Fruit fly (Drosophila melanogaster) whole organism, embryonic: ENCODE results near the gene CG32192.
A peak's percentile ranks its signal among the peaks of the same experiment; 100 is the strongest.

Experiments
- Atf-2 ChIP-seq: fragments of 200-800 bp; sonication (Bioruptor generic); optimal IDR thresholded peaks from 2 replicates; lab custom pipeline; 2016; ENCODE audit warnings: missing biosample characterization, missing genetic modification characterization
- Bgb ChIP-seq: fragments of 200-800 bp; sonication (Bioruptor generic); IDR thresholded peaks from 2 replicates; pipeline ENCODE4 v1.3.6; 2022; ENCODE audit warnings: missing biosample characterization, missing genetic modification characterization; ENCODE audit not compliant: partially characterized antibody
- CG11695 ChIP-seq: fragments of 200-800 bp; sonication (Bioruptor generic); IDR thresholded peaks from 3 replicates; pipeline ENCODE4 v1.3.6; 2022; ENCODE audit warnings: missing biosample characterization, missing genetic modification characterization
- CG15011 ChIP-seq: fragments of 200-800 bp; sonication (Bioruptor generic); optimal IDR thresholded peaks from 3 replicates; lab custom pipeline; 2018; ENCODE audit warnings: missing biosample characterization, mild to moderate bottlenecking, missing genetic modification characterization
- CG17186 ChIP-seq: fragments of 200-800 bp; sonication (Bioruptor generic); optimal IDR thresholded peaks from 3 replicates; lab custom pipeline; 2017; ENCODE audit warnings: missing biosample characterization, missing genetic modification reagents, missing genetic modification characterization
- CG17328 ChIP-seq: fragments of 200-800 bp; sonication (Bioruptor generic); IDR thresholded peaks from 2 replicates; pipeline ENCODE4 v1.3.6; 2022; ENCODE audit warnings: missing biosample characterization, missing genetic modification characterization
- CG1792 ChIP-seq: fragments of 200-800 bp; sonication (Bioruptor generic); optimal IDR thresholded peaks from 2 replicates; lab custom pipeline; 2016; ENCODE audit warnings: missing biosample characterization, missing genetic modification characterization
- CG2129 ChIP-seq: fragments of 200-800 bp; sonication (Bioruptor generic); IDR thresholded peaks from 2 replicates; pipeline ENCODE4 v1.3.6; 2022; ENCODE audit warnings: missing biosample characterization, missing genetic modification characterization; ENCODE audit not compliant: partially characterized antibody
- CG3065 ChIP-seq: fragments of 200-800 bp; sonication (Bioruptor generic); optimal IDR thresholded peaks from 2 replicates; lab custom pipeline; 2016; ENCODE audit warnings: missing biosample characterization, missing genetic modification characterization
- CG32532 ChIP-seq: fragments of 200-800 bp; sonication (Bioruptor generic); IDR thresholded peaks from 2 replicates; pipeline ENCODE4 v1.3.6; 2022; ENCODE audit warnings: missing biosample characterization, missing genetic modification characterization
- CG4617 ChIP-seq: fragments of 200-800 bp; sonication (Bioruptor generic); optimal IDR thresholded peaks from 3 replicates; lab custom pipeline; 2016; ENCODE audit warnings: missing biosample characterization, missing genetic modification characterization, borderline replicate concordance
- CG4707 ChIP-seq: fragments of 200-800 bp; sonication (Bioruptor generic); optimal IDR thresholded peaks from 2 replicates; lab custom pipeline; 2018; ENCODE audit warnings: missing biosample characterization, mild to moderate bottlenecking, missing genetic modification characterization, moderate library complexity
- CG7928 ChIP-seq: fragments of 200-800 bp; sonication (Bioruptor generic); optimal IDR thresholded peaks from 2 replicates; lab custom pipeline; 2017; ENCODE audit warnings: missing biosample characterization, mild to moderate bottlenecking, missing genetic modification characterization
- CG8924 ChIP-seq: fragments of 200-800 bp; optimal IDR thresholded peaks from 3 replicates; lab custom pipeline; 2019; ENCODE audit warnings: missing biosample characterization, mild to moderate bottlenecking, missing genetic modification characterization, moderate library complexity
- CrebB ChIP-seq: fragments of 200-800 bp; sonication (Bioruptor generic); optimal IDR thresholded peaks from 3 replicates; lab custom pipeline; 2018; ENCODE audit warnings: missing biosample characterization, mild to moderate bottlenecking, missing genetic modification characterization
- D19A ChIP-seq: fragments of 200-800 bp; optimal IDR thresholded peaks from 3 replicates; lab custom pipeline; 2019; ENCODE audit warnings: missing biosample characterization, mild to moderate bottlenecking, missing genetic modification characterization, moderate library complexity
- Dad ChIP-seq: fragments of 200-800 bp; sonication (Bioruptor generic); optimal IDR thresholded peaks from 3 replicates; lab custom pipeline; 2016; ENCODE audit warnings: missing biosample characterization, missing genetic modification characterization
- Dip3 ChIP-seq: fragments of 200-800 bp; sonication (Bioruptor generic); optimal IDR thresholded peaks from 3 replicates; lab custom pipeline; 2016; ENCODE audit warnings: missing biosample characterization, missing genetic modification characterization
- Gug ChIP-seq: fragments of 200-800 bp; sonication (Bioruptor generic); IDR thresholded peaks from 4 replicates; pipeline ENCODE4 v1.3.6; 2022; ENCODE audit warnings: missing biosample characterization, missing genetic modification characterization
- H2.0 ChIP-seq: fragments of 200-800 bp; sonication (Bioruptor generic); IDR thresholded peaks from 2 replicates; pipeline ENCODE4 v1.3.6; 2022; ENCODE audit warnings: missing biosample characterization, missing genetic modification characterization
- MBD-R2 ChIP-seq: fragments of 200-800 bp; sonication (Bioruptor generic); IDR thresholded peaks from 2 replicates; pipeline ENCODE4 v1.3.6; 2022; ENCODE audit warnings: missing biosample characterization, missing genetic modification characterization
- NC2α ChIP-seq: fragments of 200-800 bp; sonication (Bioruptor generic); optimal IDR thresholded peaks from 2 replicates; lab custom pipeline; 2016; ENCODE audit warnings: missing biosample characterization, missing genetic modification characterization
- Oli ChIP-seq: fragments of 200-800 bp; sonication (Bioruptor generic); optimal IDR thresholded peaks from 2 replicates; lab custom pipeline; 2018; ENCODE audit warnings: missing biosample characterization, mild to moderate bottlenecking, missing genetic modification characterization, moderate library complexity
- Pdp1 ChIP-seq, 2 experiments: fragments of 200-800 bp; sonication (Bioruptor generic); optimal IDR thresholded peaks; 3 replicates each; lab custom pipeline; 2016; ENCODE audit warnings: missing biosample characterization in 2 of 2, missing genetic modification characterization in 2 of 2, mild to moderate bottlenecking in 1 of 2, moderate library complexity in 1 of 2
- Spps ChIP-seq: fragments of 200-800 bp; sonication (Bioruptor generic); optimal IDR thresholded peaks from 2 replicates; lab custom pipeline; 2018; ENCODE audit warnings: missing biosample characterization, mild to moderate bottlenecking, missing genetic modification characterization
- Tbp ChIP-seq: fragments of >200 bp; optimal IDR thresholded peaks from 2 replicates; lab custom pipeline; 2018; ENCODE audit warnings: missing biosample characterization, missing genetic modification characterization
- al ChIP-seq: fragments of 200-800 bp; sonication (Bioruptor generic); IDR thresholded peaks from 2 replicates; pipeline ENCODE4 v1.3.6; 2022; ENCODE audit warnings: missing biosample characterization, missing genetic modification characterization
- ash1 ChIP-seq: fragments of 200-800 bp; sonication (Bioruptor generic); optimal IDR thresholded peaks from 2 replicates; lab custom pipeline; 2018; ENCODE audit warnings: missing biosample characterization, mild to moderate bottlenecking, missing genetic modification characterization
- bcd ChIP-seq: fragments of 200-800 bp; sonication (Bioruptor generic); optimal IDR thresholded peaks from 2 replicates; lab custom pipeline; 2017; ENCODE audit warnings: missing biosample characterization, mild to moderate bottlenecking, missing genetic modification characterization
- cas ChIP-seq: fragments of 200-800 bp; sonication (Bioruptor generic); IDR thresholded peaks from 2 replicates; pipeline ENCODE4 v1.3.6; 2022; ENCODE audit warnings: missing biosample characterization, missing genetic modification characterization
- crp ChIP-seq, 2 experiments: fragments of 200-800 bp; sonication (Bioruptor generic); optimal IDR thresholded peaks; 2 replicates in 1 of 2; 3 replicates in 1 of 2; lab custom pipeline; 2017; ENCODE audit warnings: missing biosample characterization in 2 of 2, missing genetic modification characterization in 2 of 2, mild to moderate bottlenecking in 1 of 2, moderate library complexity in 1 of 2
- dan ChIP-seq: fragments of 200-800 bp; sonication (Bioruptor generic); IDR thresholded peaks from 2 replicates; pipeline ENCODE4 v1.3.6; 2022; ENCODE audit warnings: missing biosample characterization, missing genetic modification characterization
- dmrt99B ChIP-seq: fragments of 200-800 bp; sonication (Bioruptor generic); optimal IDR thresholded peaks from 2 replicates; lab custom pipeline; 2018; ENCODE audit warnings: missing biosample characterization, mild to moderate bottlenecking, missing genetic modification characterization, moderate library complexity
- ewg ChIP-seq: fragments of 200-800 bp; sonication (Bioruptor generic); optimal IDR thresholded peaks from 3 replicates; lab custom pipeline; 2017; ENCODE audit warnings: mild to moderate bottlenecking, missing biosample characterization, missing genetic modification reagents, missing genetic modification characterization
- fd3F ChIP-seq: fragments of 200-800 bp; sonication (Bioruptor generic); optimal IDR thresholded peaks from 2 replicates; lab custom pipeline; 2018; ENCODE audit warnings: missing biosample characterization, mild to moderate bottlenecking, missing genetic modification characterization, moderate library complexity
- hb ChIP-seq: fragments of 200-800 bp; sonication (Bioruptor generic); IDR thresholded peaks from 3 replicates; pipeline ENCODE4 v1.3.6; 2022; ENCODE audit warnings: missing biosample characterization, missing genetic modification characterization; ENCODE audit not compliant: partially characterized antibody
- jumu ChIP-seq: fragments of 200-800 bp; sonication (Bioruptor generic); optimal IDR thresholded peaks from 3 replicates; lab custom pipeline; 2016; ENCODE audit warnings: missing biosample characterization, missing genetic modification characterization
- kay ChIP-seq: fragments of 200-800 bp; sonication (Bioruptor generic); optimal IDR thresholded peaks from 2 replicates; lab custom pipeline; 2016; ENCODE audit warnings: missing biosample characterization, missing genetic modification characterization
- org-1 ChIP-seq: fragments of 200-800 bp; sonication (Bioruptor generic); optimal IDR thresholded peaks from 2 replicates; lab custom pipeline; 2017; ENCODE audit warnings: missing biosample characterization, missing genetic modification characterization
- p53 ChIP-seq: fragments of 200-800 bp; sonication (Bioruptor generic); optimal IDR thresholded peaks from 2 replicates; lab custom pipeline; 2016; ENCODE audit warnings: missing biosample characterization, missing genetic modification characterization
- pho ChIP-seq: fragments of 200-800 bp; sonication (Bioruptor generic); optimal IDR thresholded peaks from 2 replicates; lab custom pipeline; 2016; ENCODE audit warnings: missing biosample characterization, missing genetic modification characterization
- pros ChIP-seq: fragments of 200-800 bp; sonication (Bioruptor generic); optimal IDR thresholded peaks from 3 replicates; lab custom pipeline; 2019; ENCODE audit warnings: missing biosample characterization, mild to moderate bottlenecking, missing genetic modification characterization, moderate library complexity
- ro ChIP-seq: fragments of 200-800 bp; sonication (Bioruptor generic); IDR thresholded peaks from 2 replicates; pipeline ENCODE4 v1.3.6; 2022; ENCODE audit warnings: missing biosample characterization, missing genetic modification characterization
- sc ChIP-seq, 3 experiments: fragments of >200 bp in 2 of 3; fragments of 200-800 bp in 1 of 3; sonication (Bioruptor generic) in 1 of 3; optimal IDR thresholded peaks; 2 replicates in 2 of 3; 3 replicates in 1 of 3; lab custom pipeline; 2017; ENCODE audit warnings: mild to moderate bottlenecking in 1 of 3, missing biosample characterization in 1 of 3, missing genetic modification characterization in 1 of 3, missing genetic modification reagents in 1 of 3
- schlank ChIP-seq: fragments of 200-800 bp; sonication (Bioruptor generic); optimal IDR thresholded peaks from 2 replicates; lab custom pipeline; 2018; ENCODE audit warnings: missing biosample characterization, mild to moderate bottlenecking, missing genetic modification characterization
- sens ChIP-seq: fragments of 200-800 bp; sonication (Bioruptor generic); peaks from one replicate; lab custom pipeline; 2016; ENCODE audit warnings: missing biosample characterization, missing genetic modification characterization
- sisA ChIP-seq: fragments of 200-800 bp; sonication (Bioruptor generic); IDR thresholded peaks from 2 replicates; pipeline ENCODE4 v1.3.6; 2022; ENCODE audit warnings: missing biosample characterization, missing genetic modification characterization
- tgo ChIP-seq: fragments of 200-800 bp; sonication (Bioruptor generic); IDR thresholded peaks from 3 replicates; pipeline ENCODE4 v1.3.6; 2022; ENCODE audit warnings: missing biosample characterization, missing genetic modification characterization
- zf30C ChIP-seq: fragments of 200-800 bp; sonication (Bioruptor generic); optimal IDR thresholded peaks from 3 replicates; lab custom pipeline; 2018; ENCODE audit warnings: missing biosample characterization, mild to moderate bottlenecking, missing genetic modification characterization

CG32192 gene

DNA sequence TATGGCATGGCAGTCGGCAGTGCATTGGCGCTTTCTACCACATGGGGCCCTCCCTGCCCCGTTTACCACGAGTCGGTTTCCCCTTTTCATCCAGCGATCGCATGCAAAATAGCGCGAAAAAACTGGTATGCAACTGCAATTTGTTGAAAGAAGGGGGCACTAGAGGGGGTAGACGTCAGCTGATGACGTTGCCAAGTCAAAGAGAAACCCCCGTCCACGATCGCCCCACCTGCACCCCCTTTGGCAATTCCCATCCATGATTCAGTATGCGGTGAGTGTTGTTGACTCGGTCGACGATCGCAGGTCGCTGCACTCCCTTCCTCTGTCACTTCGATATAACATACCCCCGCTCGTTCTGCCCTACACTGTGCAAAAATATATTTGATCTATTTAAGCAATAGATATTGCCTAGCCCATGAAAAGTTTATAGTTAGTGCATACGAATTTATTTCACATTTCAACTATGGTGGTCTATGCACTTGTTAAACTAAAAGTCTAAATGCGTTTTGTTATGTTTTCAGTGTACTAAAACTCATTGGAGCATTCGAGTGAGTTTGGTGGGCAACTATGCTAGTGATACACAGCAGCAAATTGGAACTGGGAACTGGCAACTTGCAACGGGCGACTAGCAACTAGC is 31.3 kb upstream of the CG32192 start:
- TF ChIP-seq NC2α (GFP tag; lab: Kevin White, UChicago) (peak; percentile 75), schlank (tag; lab: Kevin White, UChicago) (no peak), Oli (tag; lab: Kevin White, UChicago) (peak; percentile 75), CG17186 (GFP tag; lab: Kevin White, UChicago) (peak; percentile 63), CG11695 (GFP tag; lab: Robert Waterston, UW) (peak; percentile 53; the same call in 1 of the 3 replicates), CG8924 (tag; lab: Kevin White, UChicago) (peak; percentile 73), dan (GFP tag; lab: Robert Waterston, UW) (peak; percentile 63; the same call in 1 of the 2 replicates), al (no peak), CG17328 (GFP tag; lab: Robert Waterston, UW) (peak; percentile 80), CG32532 (GFP tag; lab: Robert Waterston, UW) (no peak), Bgb (no peak), cas (GFP tag; lab: Robert Waterston, UW) (no peak), ash1 (GFP tag; lab: Kevin White, UChicago) (no peak), Spps (tag; lab: Kevin White, UChicago) (peak; percentile 90), CG1792 (peak; percentile 58), dmrt99B (peak; percentile 66), CG2129 (GFP tag; lab: Robert Waterston, UW) (no peak), CrebB (tag; lab: Kevin White, UChicago) (peak; percentile 53), fd3F (no peak), sisA (GFP tag; lab: Robert Waterston, UW) (peak; percentile 64), zf30C (GFP tag; lab: Kevin White, UChicago) (peak; percentile 60), Dip3 (GFP tag; lab: Kevin White, UChicago) (peak; percentile 13), ewg (peak; percentile 61), pros (GFP tag; lab: Kevin White, UChicago) (no peak), p53 (GFP tag; lab: Kevin White, UChicago) (no peak), ro (GFP tag; lab: Robert Waterston, UW) (0 out of 2 replicates have a peak, but pooled peaks have one; percentile 52), H2.0 (GFP tag; lab: Robert Waterston, UW) (peak; percentile 50; the same call in 1 of the 2 replicates), Gug (GFP tag; lab: Robert Waterston, UW) (peak; percentile 42; the same call in 2 of the 4 replicates), org-1 (GFP tag; lab: Kevin White, UChicago) (peak; percentile 56), CG15011 (GFP tag; lab: Kevin White, UChicago) (no peak), CG7928 (GFP tag; lab: Kevin White, UChicago) (no peak), hb (no peak), Atf-2 (peak; percentile 67), D19A (peak; percentile 79), Dad (peak; percentile 56), Pdp1 (GFP tag; optimal IDR thresholded peaks at IDR 0.05; lab: Kevin White, UChicago) (peak; percentile 73 to 74), jumu (GFP tag; lab: Kevin White, UChicago) (peak; percentile 78), sens (GFP tag; lab: Kevin White, UChicago) (peak; percentile 96), sc (optimal IDR thresholded peaks at IDR 0.05; lab: Kevin White, UChicago) (no peak), sc (GFP tag; optimal IDR thresholded peaks at IDR 0.05; lab: Kevin White, UChicago) (peak; percentile 77), CG4617 (GFP tag; lab: Kevin White, UChicago) (peak; percentile 33), kay (GFP tag; lab: Kevin White, UChicago) (peak; percentile 46), Tbp (no peak), pho (GFP tag; lab: Kevin White, UChicago) (no peak), crp (GFP tag; optimal IDR thresholded peaks at IDR 0.05; lab: Kevin White, UChicago) (no peak), MBD-R2 (GFP tag; lab: Robert Waterston, UW) (no peak), CG4707 (peak; percentile 69), bcd (GFP tag; lab: Kevin White, UChicago) (peak; percentile 57), tgo (GFP tag; lab: Robert Waterston, UW) (peak; percentile 49; the same call in 1 of the 3 replicates), CG3065 (GFP tag; lab: Kevin White, UChicago) (peak; percentile 50)
